Fruit fly (Drosophila melanogaster) whole organism, embryonic: ENCODE data around the gene CG2157.
A peak's percentile ranks its signal among the peaks of the same experiment; 100 is the strongest.

ENCODE experiments used
- Atf3 ChIP-seq: fragments of 200-800 bp; sonication (Bioruptor generic); optimal IDR thresholded peaks from 3 replicates; lab custom pipeline; 2016; ENCODE audit warnings: missing biosample characterization, missing genetic modification characterization
- BEAF-32 ChIP-seq: fragments of 200-800 bp; sonication (Bioruptor generic); optimal IDR thresholded peaks from 3 replicates; lab custom pipeline; 2017; ENCODE audit warnings: missing biosample characterization, missing genetic modification characterization, mild to moderate bottlenecking, moderate library complexity, missing genetic modification reagents
- CG10147 ChIP-seq: fragments of 200-800 bp; sonication (Bioruptor generic); optimal IDR thresholded peaks from 2 replicates; lab custom pipeline; 2019; ENCODE audit warnings: missing biosample characterization, mild to moderate bottlenecking, missing genetic modification characterization, moderate library complexity
- CG11504 ChIP-seq: fragments of 200-800 bp; sonication (Bioruptor generic); optimal IDR thresholded peaks from 3 replicates; lab custom pipeline; 2019; ENCODE audit warnings: missing biosample characterization, mild to moderate bottlenecking, missing genetic modification characterization, moderate library complexity
- CG12299 ChIP-seq: fragments of 200-800 bp; sonication (Bioruptor generic); optimal IDR thresholded peaks from 2 replicates; lab custom pipeline; 2018; ENCODE audit warnings: missing biosample characterization, mild to moderate bottlenecking, missing genetic modification characterization
- CG1233 ChIP-seq: fragments of 200-800 bp; sonication (Bioruptor generic); optimal IDR thresholded peaks from 4 replicates; lab custom pipeline; 2018; ENCODE audit warnings: missing biosample characterization, mild to moderate bottlenecking, missing genetic modification characterization
- CG13123 ChIP-seq: fragments of 200-800 bp; sonication (Bioruptor generic); optimal IDR thresholded peaks from 2 replicates; lab custom pipeline; 2016; ENCODE audit warnings: missing biosample characterization, missing genetic modification characterization
- CG13296 ChIP-seq: fragments of 200-800 bp; sonication (Bioruptor generic); optimal IDR thresholded peaks from 3 replicates; lab custom pipeline; 2018; ENCODE audit warnings: missing biosample characterization, mild to moderate bottlenecking, missing genetic modification characterization
- CG14965 ChIP-seq: fragments of 200-800 bp; sonication (Bioruptor generic); optimal IDR thresholded peaks from 2 replicates; lab custom pipeline; 2016; ENCODE audit warnings: missing biosample characterization, missing genetic modification characterization, borderline replicate concordance
- CG18262 ChIP-seq: fragments of 200-800 bp; optimal IDR thresholded peaks from 3 replicates; lab custom pipeline; 2019; ENCODE audit warnings: missing biosample characterization, mild to moderate bottlenecking, missing genetic modification characterization, moderate library complexity
- CG2202 ChIP-seq: fragments of 200-800 bp; sonication (Bioruptor generic); optimal IDR thresholded peaks from 2 replicates; lab custom pipeline; 2018; ENCODE audit warnings: missing biosample characterization, mild to moderate bottlenecking, missing genetic modification characterization
- CG33557 ChIP-seq: fragments of 200-800 bp; sonication (Bioruptor generic); optimal IDR thresholded peaks from 2 replicates; lab custom pipeline; 2019; ENCODE audit warnings: missing biosample characterization, mild to moderate bottlenecking, missing genetic modification characterization, moderate library complexity
- CG3407 ChIP-seq: fragments of 200-800 bp; sonication (Bioruptor generic); optimal IDR thresholded peaks from 2 replicates; lab custom pipeline; 2018; ENCODE audit warnings: missing biosample characterization, mild to moderate bottlenecking, missing genetic modification characterization
- CG3838 ChIP-seq: fragments of 200-800 bp; sonication (Bioruptor generic); optimal IDR thresholded peaks from 3 replicates; lab custom pipeline; 2016; ENCODE audit warnings: missing biosample characterization, missing genetic modification characterization
- CG5953 ChIP-seq: fragments of 200-800 bp; sonication (Bioruptor generic); IDR thresholded peaks from 2 replicates; pipeline ENCODE4 v1.3.6; 2022; ENCODE audit warnings: missing biosample characterization, missing genetic modification characterization
- CG6683 ChIP-seq: fragments of 200-800 bp; sonication (Bioruptor generic); optimal IDR thresholded peaks from 2 replicates; lab custom pipeline; 2017; ENCODE audit warnings: missing biosample characterization, mild to moderate bottlenecking, missing genetic modification characterization, missing genetic modification reagents
- CG7372 ChIP-seq: fragments of 200-800 bp; sonication (Bioruptor generic); IDR thresholded peaks from 2 replicates; pipeline ENCODE4 v1.3.6; 2022; ENCODE audit warnings: missing biosample characterization, missing genetic modification characterization
- CG7556 ChIP-seq: fragments of 200-800 bp; sonication (Bioruptor generic); optimal IDR thresholded peaks from 2 replicates; lab custom pipeline; 2017; ENCODE audit warnings: missing biosample characterization, mild to moderate bottlenecking, missing genetic modification characterization
- CG7928 ChIP-seq: fragments of 200-800 bp; sonication (Bioruptor generic); optimal IDR thresholded peaks from 2 replicates; lab custom pipeline; 2017; ENCODE audit warnings: missing biosample characterization, mild to moderate bottlenecking, missing genetic modification characterization
- CG8290 ChIP-seq, 3 experiments: fragments of 200-800 bp; sonication (Bioruptor generic); optimal IDR thresholded peaks; 2 replicates each; lab custom pipeline; 2016 to 2019; ENCODE audit warnings: missing biosample characterization in 3 of 3, missing genetic modification characterization in 3 of 3, mild to moderate bottlenecking in 2 of 3, moderate library complexity in 1 of 3
- Gug ChIP-seq: fragments of 200-800 bp; sonication (Bioruptor generic); IDR thresholded peaks from 4 replicates; pipeline ENCODE4 v1.3.6; 2022; ENCODE audit warnings: missing biosample characterization, missing genetic modification characterization
- HmgZ ChIP-seq: fragments of 200-800 bp; sonication (Bioruptor generic); optimal IDR thresholded peaks from 2 replicates; lab custom pipeline; 2018; ENCODE audit warnings: missing biosample characterization, mild to moderate bottlenecking, missing genetic modification characterization
- Hr51 ChIP-seq, 2 experiments: fragments of 200-800 bp; sonication (Bioruptor generic); optimal IDR thresholded peaks; 2 replicates in 1 of 2; 3 replicates in 1 of 2; lab custom pipeline; 2016 to 2018; ENCODE audit warnings: missing biosample characterization in 2 of 2, missing genetic modification characterization in 2 of 2, mild to moderate bottlenecking in 1 of 2, moderate library complexity in 1 of 2
- Mes4 ChIP-seq: fragments of 200-800 bp; sonication (Bioruptor generic); optimal IDR thresholded peaks from 2 replicates; lab custom pipeline; 2016; ENCODE audit warnings: missing biosample characterization, missing genetic modification characterization
- NfI ChIP-seq: fragments of 200-800 bp; sonication (Bioruptor generic); optimal IDR thresholded peaks from 3 replicates; lab custom pipeline; 2018; ENCODE audit warnings: missing biosample characterization, mild to moderate bottlenecking, missing genetic modification characterization, moderate library complexity
- Spps ChIP-seq: fragments of 200-800 bp; sonication (Bioruptor generic); optimal IDR thresholded peaks from 2 replicates; lab custom pipeline; 2018; ENCODE audit warnings: missing biosample characterization, mild to moderate bottlenecking, missing genetic modification characterization
- Trl ChIP-seq, 3 experiments: fragments of >200 bp in 2 of 3; fragments of 200-800 bp in 1 of 3; sonication (Bioruptor generic) in 1 of 3; optimal IDR thresholded peaks; 2 replicates in 1 of 3; 3 replicates in 2 of 3; lab custom pipeline; 2016 to 2017; ENCODE audit warnings: missing biosample characterization in 1 of 3, missing genetic modification characterization in 1 of 3
- ato ChIP-seq: fragments of 200-800 bp; sonication (Bioruptor generic); IDR thresholded peaks from 2 replicates; pipeline ENCODE4 v1.3.6; 2022; ENCODE audit warnings: missing biosample characterization, missing genetic modification characterization; ENCODE audit not compliant: partially characterized antibody
- az2 ChIP-seq: fragments of 200-800 bp; sonication (Bioruptor generic); optimal IDR thresholded peaks from 3 replicates; lab custom pipeline; 2016; ENCODE audit warnings: missing biosample characterization, missing genetic modification characterization
- bcd ChIP-seq: fragments of 200-800 bp; sonication (Bioruptor generic); optimal IDR thresholded peaks from 2 replicates; lab custom pipeline; 2017; ENCODE audit warnings: missing biosample characterization, mild to moderate bottlenecking, missing genetic modification characterization
- bsh ChIP-seq, 2 experiments: fragments of 200-800 bp; sonication (Bioruptor generic); optimal IDR thresholded peaks; 2 replicates each; lab custom pipeline; 2017 to 2018; ENCODE audit warnings: mild to moderate bottlenecking in 2 of 2, missing biosample characterization in 2 of 2, missing genetic modification characterization in 2 of 2, moderate library complexity in 1 of 2
- da ChIP-seq: fragments of 200-800 bp; sonication (Bioruptor generic); optimal IDR thresholded peaks from 2 replicates; lab custom pipeline; 2016; ENCODE audit warnings: missing biosample characterization, missing genetic modification characterization
- dysf ChIP-seq: fragments of 200-800 bp; sonication (Bioruptor generic); IDR thresholded peaks from 3 replicates; pipeline ENCODE4 v1.3.6; 2022; ENCODE audit warnings: missing biosample characterization, missing genetic modification characterization
- en ChIP-seq: fragments of 200-800 bp; sonication (Bioruptor generic); optimal IDR thresholded peaks from 2 replicates; lab custom pipeline; 2016; ENCODE audit warnings: missing biosample characterization, missing genetic modification characterization
- ewg ChIP-seq: fragments of 200-800 bp; sonication (Bioruptor generic); optimal IDR thresholded peaks from 3 replicates; lab custom pipeline; 2017; ENCODE audit warnings: mild to moderate bottlenecking, missing biosample characterization, missing genetic modification reagents, missing genetic modification characterization
- fd3F ChIP-seq: fragments of 200-800 bp; sonication (Bioruptor generic); optimal IDR thresholded peaks from 2 replicates; lab custom pipeline; 2018; ENCODE audit warnings: missing biosample characterization, mild to moderate bottlenecking, missing genetic modification characterization, moderate library complexity
- gsb-n ChIP-seq: fragments of 200-800 bp; sonication (Bioruptor generic); optimal IDR thresholded peaks from 3 replicates; lab custom pipeline; 2018; ENCODE audit warnings: missing biosample characterization, mild to moderate bottlenecking, missing genetic modification characterization
- inv ChIP-seq: fragments of 200-800 bp; sonication (Bioruptor generic); IDR thresholded peaks from 2 replicates; pipeline ENCODE4 v1.3.6; 2022; ENCODE audit warnings: missing biosample characterization, missing genetic modification characterization; ENCODE audit not compliant: partially characterized antibody
- lab ChIP-seq: fragments of 200-800 bp; sonication (Bioruptor generic); optimal IDR thresholded peaks from 3 replicates; lab custom pipeline; 2017; ENCODE audit warnings: missing biosample characterization, missing genetic modification characterization, mild to moderate bottlenecking, moderate library complexity, missing genetic modification reagents
- pfk ChIP-seq: fragments of 200-800 bp; sonication (Bioruptor generic); optimal IDR thresholded peaks from 2 replicates; lab custom pipeline; 2018; ENCODE audit warnings: missing biosample characterization, mild to moderate bottlenecking, missing genetic modification characterization, moderate library complexity
- row ChIP-seq: fragments of 200-800 bp; sonication (Bioruptor generic); IDR thresholded peaks from 3 replicates; pipeline ENCODE4 v1.3.6; 2022; ENCODE audit warnings: missing biosample characterization, missing genetic modification characterization
- slbo ChIP-seq: fragments of 200-800 bp; sonication (Bioruptor generic); IDR thresholded peaks from 2 replicates; pipeline ENCODE4 v1.3.6; 2022; ENCODE audit warnings: missing biosample characterization, missing genetic modification characterization
- trh ChIP-seq: fragments of 200-800 bp; sonication (Bioruptor generic); optimal IDR thresholded peaks from 2 replicates; lab custom pipeline; 2016; ENCODE audit warnings: missing biosample characterization, missing genetic modification characterization
- twi ChIP-seq: fragments of 200-800 bp; optimal IDR thresholded peaks from 2 replicates; lab custom pipeline; 2019; ENCODE audit warnings: missing biosample characterization, mild to moderate bottlenecking, missing genetic modification characterization, moderate library complexity
- tx ChIP-seq: fragments of 200-800 bp; sonication (Bioruptor generic); optimal IDR thresholded peaks from 2 replicates; lab custom pipeline; 2016; ENCODE audit warnings: missing biosample characterization, missing genetic modification characterization
- wek ChIP-seq: fragments of 200-800 bp; sonication (Bioruptor generic); optimal IDR thresholded peaks from 3 replicates; lab custom pipeline; 2018; ENCODE audit warnings: missing biosample characterization, mild to moderate bottlenecking, missing genetic modification characterization, moderate library complexity
- zfh1 ChIP-seq: fragments of 200-800 bp; sonication (Bioruptor generic); IDR thresholded peaks from 3 replicates; pipeline ENCODE4 v1.3.6; 2022; ENCODE audit warnings: missing biosample characterization, missing genetic modification characterization

Gene CG2157

dm6 chrX:10822678-10823440 is 46.2 kb upstream of the CG2157 start (continued):
- peak; percentile 48 to 71 for TF ChIP-seq Hr51 (GFP tag; optimal IDR thresholded peaks at IDR 0.05; lab: Kevin White, UChicago)
- TF ChIP-seq CG2202 (tag; lab: Kevin White, UChicago): peak; percentile 39
- no peak for TF ChIP-seq CG5953
- peak; percentile 89 for TF ChIP-seq CG7556
- TF ChIP-seq en (GFP tag; lab: Kevin White, UChicago): no peak
- TF ChIP-seq zfh1: peak; percentile 48; the same call in 1 of the 3 replicates
- TF ChIP-seq CG18262 (tag; lab: Kevin White, UChicago): peak; percentile 89
- TF ChIP-seq NfI (GFP tag; lab: Kevin White, UChicago): peak; percentile 48
- TF ChIP-seq pfk (GFP tag; lab: Kevin White, UChicago): no peak
- peak; percentile 2 for TF ChIP-seq wek (GFP tag; lab: Kevin White, UChicago)
- peak; percentile 76 for TF ChIP-seq row (GFP tag; lab: Robert Waterston, UW)
- TF ChIP-seq fd3F: peak; percentile 31
- TF ChIP-seq CG7372 (GFP tag; lab: Robert Waterston, UW): no peak
- TF ChIP-seq CG10147 (GFP tag; lab: Kevin White, UChicago): peak; percentile 61
- TF ChIP-seq Spps (tag; lab: Kevin White, UChicago): peak; percentile 64
- TF ChIP-seq CG33557 (GFP tag; lab: Kevin White, UChicago): peak; percentile 87
- TF ChIP-seq Trl (optimal IDR thresholded peaks at IDR 0.05; lab: Kevin White, UChicago): peak in 1 of 2 experiments; percentile 9
- TF ChIP-seq Trl (GFP tag; optimal IDR thresholded peaks at IDR 0.05; lab: Kevin White, UChicago): no peak
- TF ChIP-seq lab (GFP tag; lab: Kevin White, UChicago): peak; percentile 71
- TF ChIP-seq da: no peak
- peak; percentile 79 for TF ChIP-seq twi (tag; lab: Kevin White, UChicago)
- no peak for TF ChIP-seq BEAF-32 (GFP tag; lab: Kevin White, UChicago)
- peak; percentile 57 for TF ChIP-seq HmgZ (tag; lab: Kevin White, UChicago)
- TF ChIP-seq CG6683 (GFP tag; lab: Kevin White, UChicago): peak; percentile 56
- TF ChIP-seq CG1233 (GFP tag; lab: Kevin White, UChicago): peak; percentile 45
- TF ChIP-seq bcd (GFP tag; lab: Kevin White, UChicago): peak; percentile 68
- TF ChIP-seq CG13296 (GFP tag; lab: Kevin White, UChicago): peak; percentile 63
- TF ChIP-seq CG14965 (GFP tag; lab: Kevin White, UChicago): no peak
- TF ChIP-seq CG12299 (tag; lab: Kevin White, UChicago): peak; percentile 47
- no peak for TF ChIP-seq inv (GFP tag; lab: Robert Waterston, UW)
- TF ChIP-seq CG3407 (GFP tag; lab: Kevin White, UChicago): peak; percentile 44
- peak; percentile 45; the same call in 2 of the 3 replicates for TF ChIP-seq dysf (GFP tag; lab: Robert Waterston, UW)
- TF ChIP-seq Gug: 0 out of 4 replicates have a peak, but pooled peaks have one; percentile 17
- peak; percentile 82 for TF ChIP-seq CG11504 (tag; lab: Kevin White, UChicago)
- TF ChIP-seq slbo (GFP tag; lab: Robert Waterston, UW): peak; percentile 58
- TF ChIP-seq CG3838 (GFP tag; lab: Kevin White, UChicago): peak; percentile 2
- TF ChIP-seq bsh (GFP tag; optimal IDR thresholded peaks at IDR 0.05; lab: Kevin White, UChicago): peak in 1 of 2 experiments; percentile 80
- peak; percentile 71 for TF ChIP-seq gsb-n
- TF ChIP-seq ato (GFP tag; lab: Robert Waterston, UW): no peak
- no peak for TF ChIP-seq CG8290 (GFP tag; optimal IDR thresholded peaks at IDR 0.05; lab: Kevin White, UChicago)
- TF ChIP-seq CG8290 (tag; optimal IDR thresholded peaks at IDR 0.05; lab: Kevin White, UChicago): peak; percentile 9 to 24
- no peak for TF ChIP-seq CG7928
- TF ChIP-seq az2 (GFP tag; lab: Kevin White, UChicago): peak; percentile 29
- TF ChIP-seq tx (GFP tag; lab: Kevin White, UChicago): peak; percentile 15
- TF ChIP-seq CG13123 (GFP tag; lab: Kevin White, UChicago): peak; percentile 30
- TF ChIP-seq trh (GFP tag; lab: Kevin White, UChicago): no peak
- TF ChIP-seq ewg (GFP tag; lab: Kevin White, UChicago): peak; percentile 48
- peak; percentile 28 for TF ChIP-seq Atf3 (GFP tag; lab: Kevin White, UChicago)
- peak; percentile 20 for TF ChIP-seq Mes4 (GFP tag; lab: Kevin White, UChicago)
